Worm (Caenorhabditis elegans): ENCODE results near the gene gstk-2.
A peak's percentile ranks its signal among the peaks of the same experiment; 100 is the strongest.

gstk-2 gene

ce11 chrIV:7216210-7216609 is 25.9 kb downstream of the gstk-2 start:
- TF ChIP-seq zag-1 (tag; optimal IDR thresholded peaks at IDR 0.05) (no peak), aha-1 (tag; optimal IDR thresholded peaks at IDR 0.05) (no peak), swsn-7 (tag; optimal IDR thresholded peaks at IDR 0.05) (no peak), lin-13 (GFP tag; optimal IDR thresholded peaks at IDR 0.05) (no peak), nhr-19 (GFP tag; conservative IDR thresholded peaks at IDR 0.05) (no peak), dpl-1 (GFP tag; optimal IDR thresholded peaks at IDR 0.05) (no peak), nhr-71 (tag; optimal IDR thresholded peaks at IDR 0.05) (no peak), elt-3 (tag; optimal IDR thresholded peaks at IDR 0.05) (no peak), pax-3 (tag; optimal IDR thresholded peaks at IDR 0.05) (no peak), grh-1 (GFP tag; IDR thresholded peaks at IDR 0.05) (no peak), alr-1 (tag; optimal IDR thresholded peaks at IDR 0.05; ENCODE audit: borderline replicate concordance) (no peak), snpc-4 (tag; optimal IDR thresholded peaks at IDR 0.05) (no peak), ceh-82 (tag; optimal IDR thresholded peaks at IDR 0.05) (no peak), ceh-63 (GFP tag; optimal IDR thresholded peaks at IDR 0.05) (no peak), ces-1 (GFP tag; optimal IDR thresholded peaks at IDR 0.05) (no peak)

ce11 chrIV:7212769-7213168 is 29.3 kb downstream of the gstk-2 start:
- TF ChIP-seq aha-1 (tag; optimal IDR thresholded peaks at IDR 0.05) (no peak), lin-35 (GFP tag; optimal IDR thresholded peaks at IDR 0.05) (peak in 1 of 2 experiments; percentile 14)

- TF ChIP-seq pag-3 (tag; optimal IDR thresholded peaks at IDR 0.05; ENCODE audit: borderline replicate concordance, insufficient read depth) (no peak), skn-1 (tag; optimal IDR thresholded peaks at IDR 0.05) (no peak), dpl-1 (GFP tag; optimal IDR thresholded peaks at IDR 0.05) (no peak), vab-15 (tag; optimal IDR thresholded peaks at IDR 0.05) (no peak), ces-1 (GFP tag; optimal IDR thresholded peaks at IDR 0.05) (no peak), ets-5 (GFP tag; IDR thresholded peaks at IDR 0.05) (no peak), lin-35 (GFP tag; optimal IDR thresholded peaks at IDR 0.05) (no peak), unc-130 (tag; optimal IDR thresholded peaks at IDR 0.05) (no peak)
These were observed 30.8 kb downstream of the gstk-2 start for ce11 chrIV:7211313-7211712.

ce11 chrIV:7208961-7209360 is 33.1 kb downstream of the gstk-2 start:
- TF ChIP-seq ceh-63 (GFP tag; optimal IDR thresholded peaks at IDR 0.05) (no peak), nhr-84 (tag; optimal IDR thresholded peaks at IDR 0.05) (no peak), C16A3.4 (tag; optimal IDR thresholded peaks at IDR 0.05) (no peak), blmp-1 (tag; optimal IDR thresholded peaks at IDR 0.05) (peak; percentile 90), nhr-19 (GFP tag; conservative IDR thresholded peaks at IDR 0.05) (no peak), efl-1 (optimal IDR thresholded peaks at IDR 0.05) (no peak), efl-1 (GFP tag; optimal IDR thresholded peaks at IDR 0.05 in 1 of 2) (peak in 1 of 2 experiments; percentile 43), unc-30 (tag; optimal IDR thresholded peaks at IDR 0.05) (no peak)

- TF ChIP-seq unc-30 (tag; optimal IDR thresholded peaks at IDR 0.05): no peak
- no peak for TF ChIP-seq hlh-17 (GFP tag; optimal IDR thresholded peaks at IDR 0.05; ENCODE audit: borderline replicate concordance)
- TF ChIP-seq pag-3 (tag; optimal IDR thresholded peaks at IDR 0.05; ENCODE audit: borderline replicate concordance, insufficient read depth): no peak
- TF ChIP-seq nhr-77 (tag; optimal IDR thresholded peaks at IDR 0.05): no peak
- no peak for TF ChIP-seq elt-2 (tag; optimal IDR thresholded peaks at IDR 0.05)
- TF ChIP-seq zag-1 (tag; optimal IDR thresholded peaks at IDR 0.05): no peak
- no peak for TF ChIP-seq unc-130 (tag; optimal IDR thresholded peaks at IDR 0.05)
- no peak for TF ChIP-seq ceh-8 (GFP tag; optimal IDR thresholded peaks at IDR 0.05)
- TF ChIP-seq lir-3 (tag; optimal IDR thresholded peaks at IDR 0.05; ENCODE audit: poor library complexity): no peak
- TF ChIP-seq mep-1 (tag; optimal IDR thresholded peaks at IDR 0.05): no peak
- TF ChIP-seq lin-13 (GFP tag; optimal IDR thresholded peaks at IDR 0.05): no peak
- TF ChIP-seq ceh-90 (tag; optimal IDR thresholded peaks at IDR 0.05): no peak
- TF ChIP-seq C34B4.2 (tag; optimal IDR thresholded peaks at IDR 0.05): no peak
- no peak for TF ChIP-seq hpl-2 (GFP tag; optimal IDR thresholded peaks at IDR 0.05)
- no peak for TF ChIP-seq fkh-4 (tag; optimal IDR thresholded peaks at IDR 0.05; ENCODE audit: borderline replicate concordance)
- TF ChIP-seq lsy-2 (tag; optimal IDR thresholded peaks at IDR 0.05): no peak
These were observed 36.1 kb downstream of the gstk-2 start, which contains the start of gene kcc-1 for ce11 chrIV:7205969-7206368. kcc-1 (plus strand) TSS chrIV:7206269.
